Fruit fly (Drosophila melanogaster): Measurements from ENCODE around the gene CG44040.

CG44040 gene

DNA sequence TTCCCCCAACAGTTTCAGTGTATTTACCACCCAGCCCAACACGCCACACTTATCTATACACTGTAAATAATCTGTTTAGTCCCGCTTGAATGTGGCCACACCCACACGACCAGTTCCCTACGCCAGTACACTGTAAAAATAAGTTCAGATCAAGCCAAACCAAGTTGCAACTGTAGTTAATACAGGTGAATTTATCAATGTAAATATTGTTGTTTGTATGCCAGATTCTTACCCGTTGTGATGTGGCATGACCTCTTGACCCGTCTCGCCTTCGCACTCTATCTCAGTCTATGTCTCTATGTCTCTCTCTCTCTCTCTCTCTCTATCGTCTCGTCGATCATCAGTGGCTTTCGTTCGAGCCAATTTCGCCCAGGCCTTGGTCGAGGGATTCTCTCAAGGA lies 6.3 kb upstream of the CG44040 start:
- TF ChIP-seq pdm3 (GFP tag; optimal IDR thresholded peaks at IDR 0.05) (no peak), ss (GFP tag; optimal IDR thresholded peaks at IDR 0.05) (no peak)

DNA sequence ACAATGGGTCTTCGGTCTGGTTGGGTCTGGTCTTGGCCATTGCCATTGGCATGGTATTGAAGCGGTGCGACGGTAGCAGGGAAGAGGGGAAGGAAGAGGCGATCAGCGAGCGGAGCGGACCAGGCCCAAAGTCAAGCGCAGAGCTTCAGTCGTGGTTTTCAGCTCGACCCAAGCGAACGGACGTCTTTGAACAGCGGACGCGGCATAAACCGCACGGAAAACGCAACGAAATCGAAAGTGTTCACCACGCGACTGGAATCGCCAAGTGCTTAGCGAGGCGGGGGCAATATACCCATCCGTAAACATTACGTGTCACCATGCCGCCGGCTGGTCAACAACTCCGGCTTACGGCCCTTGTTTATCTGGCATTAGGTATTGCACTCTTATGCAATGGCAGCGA lies 3.9 kb upstream of the CG44040 start, which contains the start of gene CG14866:
Gene CG14866, plus strand, starts transcription at position 146 of the 400 bp plus-strand sequence.
- TF ChIP-seq Eip78C (GFP tag), result peak; percentile 34
- TF ChIP-seq CG34406 (GFP tag; optimal IDR thresholded peaks at IDR 0.05), result no peak
- no peak for TF ChIP-seq CG6854 (GFP tag; optimal IDR thresholded peaks at IDR 0.05)
- no peak for TF ChIP-seq OdsH (GFP tag; optimal IDR thresholded peaks at IDR 0.05)
- TF ChIP-seq Blimp-1 (GFP tag; optimal IDR thresholded peaks at IDR 0.05), result peak; percentile 44

DNA sequence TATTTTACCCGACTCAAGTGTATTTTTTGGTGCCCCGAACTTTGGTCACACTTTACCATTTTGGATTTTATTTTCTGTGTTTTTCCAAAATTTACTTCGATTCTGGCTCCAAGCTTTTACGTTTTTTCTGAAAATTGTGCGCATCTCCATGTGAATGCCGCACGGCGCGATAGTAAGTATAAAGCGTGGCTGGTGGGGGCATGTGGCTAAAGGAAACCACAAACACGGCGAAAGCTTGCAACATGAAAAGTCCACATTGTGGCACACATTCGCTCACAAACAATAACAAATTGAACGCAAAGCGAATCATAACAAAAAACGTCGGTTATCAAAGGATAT lies 538 bp downstream of the CG44040 start, which contains the start of gene ear:
Gene ear, plus strand, starts transcription at position 10 of the 339 bp plus-strand sequence.
- TF ChIP-seq dac (GFP tag; optimal IDR thresholded peaks at IDR 0.05) (no peak), dsx (GFP tag; optimal IDR thresholded peaks at IDR 0.05; ENCODE audit: poor library complexity, severe bottlenecking) (peak; percentile 3), Eip75B (GFP tag; optimal IDR thresholded peaks at IDR 0.05) (no peak), CG6163 (GFP tag; IDR thresholded peaks at IDR 0.05) (no peak), CG8119 (GFP tag; IDR thresholded peaks at IDR 0.05) (no peak)

DNA sequence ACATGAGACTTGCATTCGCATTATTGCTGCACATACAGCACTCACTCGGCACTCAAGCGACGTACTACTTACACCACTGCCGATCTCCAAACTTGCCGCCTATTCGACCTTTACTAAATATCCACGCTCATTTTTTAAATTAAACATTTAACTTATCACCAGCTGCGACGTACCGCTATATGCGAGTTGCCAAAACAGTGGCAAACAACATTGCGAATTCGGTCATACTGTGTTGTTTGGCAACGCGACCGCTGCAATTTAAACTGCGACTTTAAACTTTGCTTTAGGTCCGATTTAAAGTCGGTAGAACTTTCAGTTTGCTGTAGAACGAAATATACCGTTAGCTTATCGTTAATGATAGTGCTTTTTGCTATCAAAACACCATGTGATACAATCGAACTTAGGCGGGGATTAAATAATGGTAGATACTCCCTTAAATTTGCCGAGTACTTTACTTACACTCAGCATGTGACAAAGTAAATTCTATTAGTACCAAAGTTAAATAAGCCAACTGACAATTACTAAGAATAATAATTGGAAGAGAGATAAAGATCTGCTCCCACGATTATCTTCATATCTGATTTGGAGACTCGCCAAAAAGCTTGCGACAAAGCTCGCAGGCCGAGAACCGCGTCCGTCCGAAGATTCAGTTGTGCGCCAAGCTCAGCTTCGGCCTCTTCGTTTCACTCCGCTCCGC lies 8.1 kb downstream of the CG44040 start, which contains the start of the genes CG6236 and ea:
Gene CG6236, minus strand, starts transcription at position 187 of the 697 bp plus-strand sequence.
Gene ea, plus strand, starts transcription at position 647 of the 697 bp plus-strand sequence.
- no peak for TF ChIP-seq CG3032 (tag; optimal IDR thresholded peaks at IDR 0.05)
- no peak for TF ChIP-seq Sox102F (GFP tag; optimal IDR thresholded peaks at IDR 0.05)
- TF ChIP-seq Met (GFP tag; optimal IDR thresholded peaks at IDR 0.05), result no peak
- TF ChIP-seq CG6792 (GFP tag; optimal IDR thresholded peaks at IDR 0.05), result no peak
- no peak for TF ChIP-seq eg (GFP tag; IDR thresholded peaks at IDR 0.05)
- no peak for TF ChIP-seq fd85E (GFP tag; optimal IDR thresholded peaks at IDR 0.05)
- no peak for TF ChIP-seq CG1621 (tag; optimal IDR thresholded peaks at IDR 0.05)
- no peak for TF ChIP-seq pdm3 (GFP tag; optimal IDR thresholded peaks at IDR 0.05)
- no peak for TF ChIP-seq Ets21C (GFP tag; optimal IDR thresholded peaks at IDR 0.05)
- no peak for TF ChIP-seq fd59A (GFP tag; optimal IDR thresholded peaks at IDR 0.05)
- no peak for TF ChIP-seq Eip78C (GFP tag)
- no peak for TF ChIP-seq CG11762 (GFP tag; optimal IDR thresholded peaks at IDR 0.05; ENCODE audit: insufficient read depth)
- TF ChIP-seq Eip93F (GFP tag; optimal IDR thresholded peaks at IDR 0.05), result no peak
- no peak for TF ChIP-seq CG6163 (GFP tag; IDR thresholded peaks at IDR 0.05)
- TF ChIP-seq Eip75B (GFP tag; optimal IDR thresholded peaks at IDR 0.05), result no peak
- no peak for TF ChIP-seq achi (GFP tag; optimal IDR thresholded peaks at IDR 0.05)
- no peak for TF ChIP-seq esn (GFP tag; optimal IDR thresholded peaks at IDR 0.05)
- TF ChIP-seq CG6276 (GFP tag; optimal IDR thresholded peaks at IDR 0.05), result no peak
- TF ChIP-seq Hr4 (GFP tag; optimal IDR thresholded peaks at IDR 0.05), result no peak
- TF ChIP-seq CG7368 (GFP tag; optimal IDR thresholded peaks at IDR 0.05), result no peak

DNA sequence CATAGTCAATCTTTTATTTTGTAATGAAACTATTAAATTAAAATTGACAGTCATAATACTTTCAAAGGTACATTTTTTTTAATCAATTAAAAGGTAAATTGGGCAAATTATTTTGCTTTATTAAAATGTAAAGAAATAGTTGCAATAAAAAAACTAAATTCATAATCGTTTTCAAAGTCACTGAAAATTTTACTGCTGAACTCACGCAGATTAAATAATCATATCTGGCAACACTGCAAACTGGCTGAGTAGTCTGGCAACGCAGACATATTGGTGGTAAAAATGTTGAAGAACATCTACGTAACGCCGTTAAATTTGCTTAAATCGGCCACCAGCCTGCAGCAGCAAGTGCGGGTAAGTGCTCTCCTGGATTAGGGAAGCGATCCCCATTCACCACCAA lies 10.3 kb downstream of the CG44040 start, which contains the start of gene mRpL9:
Gene mRpL9, plus strand, starts transcription at position 267 of the 400 bp plus-strand sequence.
- TF ChIP-seq esn (GFP tag; optimal IDR thresholded peaks at IDR 0.05), result peak; percentile 40
- TF ChIP-seq CG7368 (GFP tag; optimal IDR thresholded peaks at IDR 0.05), result no peak
- TF ChIP-seq CG8632 (GFP tag; optimal IDR thresholded peaks at IDR 0.05), result no peak
- peak; percentile 26 for TF ChIP-seq CG31627 (GFP tag; optimal IDR thresholded peaks at IDR 0.05)
- peak; percentile 33 for TF ChIP-seq cyc (GFP tag; optimal IDR thresholded peaks at IDR 0.05)
- no peak for TF ChIP-seq Gug (GFP tag; IDR thresholded peaks at IDR 0.05)
- TF ChIP-seq CG3032 (tag; optimal IDR thresholded peaks at IDR 0.05), result peak; percentile 31
- TF ChIP-seq CG6276 (GFP tag; optimal IDR thresholded peaks at IDR 0.05), result no peak
